Worm (Caenorhabditis elegans): ENCODE data around the gene rabr-1.

Gene rabr-1

DNA sequence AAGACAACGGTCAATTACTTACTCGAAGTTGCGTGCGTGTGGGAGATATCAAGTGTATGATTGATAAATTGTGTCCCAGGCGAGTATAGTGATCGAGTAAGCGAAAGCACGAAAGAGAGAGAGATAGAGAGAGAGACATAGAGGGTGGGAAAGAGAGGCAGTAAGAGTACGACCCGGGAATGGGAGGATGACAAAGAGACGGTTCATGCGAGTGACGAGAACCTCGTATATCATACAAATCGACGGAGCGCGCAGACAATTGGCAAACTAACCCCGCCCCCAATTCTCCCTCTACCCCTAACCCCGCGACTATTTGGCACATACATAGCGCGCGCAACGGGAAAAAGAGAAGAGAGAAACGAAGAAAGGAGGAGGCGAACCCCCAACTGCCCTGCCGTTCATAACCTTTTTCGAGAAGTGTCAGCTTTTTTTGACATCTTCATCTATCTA is at the start of gene rabr-1:
TSS of gene rabr-1 (plus strand) at position 316 of the 450 bp plus-strand sequence.
- no peak for TF ChIP-seq unc-62 (GFP tag; optimal IDR thresholded peaks at IDR 0.05)

DNA sequence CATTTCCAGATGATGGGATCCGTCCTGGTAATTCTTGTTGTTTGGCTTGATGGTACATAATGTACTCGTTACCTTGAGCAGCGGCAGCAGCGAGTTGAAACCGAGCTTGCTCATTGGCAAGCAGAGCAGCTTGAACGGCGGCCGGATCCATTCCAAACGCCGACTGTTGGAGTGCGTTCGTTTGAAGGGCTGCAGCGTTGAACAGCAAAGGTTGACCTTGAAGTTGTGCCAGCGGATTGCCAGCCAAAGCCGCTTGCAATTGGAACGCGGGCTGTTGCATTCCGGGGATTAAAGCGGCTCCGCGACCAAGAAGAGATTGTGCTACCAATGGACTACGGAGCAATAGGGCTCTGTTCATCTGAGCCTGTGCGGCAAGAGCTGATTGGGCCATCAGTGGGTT is 49.8 kb upstream of the rabr-1 start:
- no peak for TF ChIP-seq unc-62 (GFP tag; optimal IDR thresholded peaks at IDR 0.05)

DNA sequence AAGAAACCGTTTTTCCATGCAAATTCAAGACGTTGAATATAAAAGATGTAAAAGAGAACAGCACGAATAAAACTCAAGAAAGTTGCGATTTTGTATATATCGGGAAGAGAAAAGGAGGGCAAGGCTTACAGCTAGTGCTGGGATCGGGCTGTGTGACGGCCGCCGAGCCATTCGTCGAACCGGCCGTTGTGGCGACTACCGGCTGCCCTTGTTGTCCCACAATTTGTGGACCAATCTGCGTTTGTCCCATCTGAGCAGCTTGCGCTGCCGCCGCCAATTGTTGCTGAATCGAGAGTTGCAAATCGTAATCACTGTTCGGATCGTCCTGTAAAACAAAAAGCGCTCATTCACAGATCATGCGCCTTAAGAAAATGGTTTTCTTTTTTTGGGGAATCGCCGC is 48.8 kb upstream of the rabr-1 start:
- no peak for TF ChIP-seq unc-62 (GFP tag; optimal IDR thresholded peaks at IDR 0.05)

DNA sequence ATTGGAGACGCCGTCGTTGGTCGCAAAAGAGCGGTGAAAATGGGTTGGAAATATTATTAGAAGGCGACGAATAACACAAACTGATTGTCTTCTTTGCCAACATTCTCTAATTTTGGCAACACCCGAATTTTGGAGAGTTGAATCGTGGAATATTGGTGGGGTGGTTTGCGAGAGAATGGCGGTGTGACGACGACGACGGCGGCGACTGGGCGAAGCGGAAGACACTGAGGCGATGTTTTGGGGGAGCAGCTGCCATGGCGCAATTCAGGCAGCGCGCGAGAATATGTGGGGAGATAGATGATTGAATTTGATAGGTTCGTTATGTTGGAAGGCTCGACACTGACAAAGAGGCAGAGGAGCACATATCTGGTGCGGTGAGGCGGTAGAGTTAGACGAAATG is 45.0 kb upstream of the rabr-1 start:
- TF ChIP-seq unc-62 (GFP tag; optimal IDR thresholded peaks at IDR 0.05), result no peak

DNA sequence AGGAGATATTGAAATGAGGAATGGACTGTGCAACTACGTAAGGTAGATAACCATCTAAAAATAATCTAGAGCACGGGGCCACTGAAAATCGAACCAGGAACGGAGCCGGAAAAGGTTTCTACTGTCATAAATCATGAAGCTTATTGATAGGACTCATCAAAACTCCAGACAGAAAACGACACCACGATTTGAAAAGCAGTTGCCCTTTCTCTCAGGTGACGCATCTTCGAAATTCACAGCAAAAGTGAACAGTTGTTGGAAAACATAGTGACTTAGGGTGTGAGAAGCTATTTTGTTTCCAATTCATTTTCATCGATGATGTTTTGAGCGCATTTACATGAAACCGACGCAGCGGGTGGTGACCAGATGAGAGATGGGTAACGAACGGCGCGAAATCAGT is 43.7 kb upstream of the rabr-1 start:
- TF ChIP-seq unc-62 (GFP tag; optimal IDR thresholded peaks at IDR 0.05), result no peak

DNA sequence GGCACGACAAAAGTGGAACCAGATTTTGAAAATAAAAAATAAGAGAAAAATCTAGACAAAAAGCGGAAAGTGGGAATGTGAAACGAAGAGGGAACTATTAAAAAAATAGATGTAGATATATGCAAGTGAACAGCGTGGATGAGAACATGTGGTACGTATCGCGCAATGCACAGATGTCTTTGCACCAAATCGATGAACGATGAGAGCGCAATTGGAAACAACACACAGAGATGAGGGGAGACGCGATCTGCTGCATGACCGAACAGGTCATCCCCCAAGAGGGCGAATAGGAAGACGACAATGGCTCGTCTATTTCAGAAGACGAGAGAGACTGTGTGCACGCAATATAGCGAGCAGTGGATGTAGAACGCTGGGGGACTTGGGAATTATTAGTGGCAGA is 43.3 kb upstream of the rabr-1 start:
- no peak for TF ChIP-seq unc-62 (GFP tag; optimal IDR thresholded peaks at IDR 0.05)

DNA sequence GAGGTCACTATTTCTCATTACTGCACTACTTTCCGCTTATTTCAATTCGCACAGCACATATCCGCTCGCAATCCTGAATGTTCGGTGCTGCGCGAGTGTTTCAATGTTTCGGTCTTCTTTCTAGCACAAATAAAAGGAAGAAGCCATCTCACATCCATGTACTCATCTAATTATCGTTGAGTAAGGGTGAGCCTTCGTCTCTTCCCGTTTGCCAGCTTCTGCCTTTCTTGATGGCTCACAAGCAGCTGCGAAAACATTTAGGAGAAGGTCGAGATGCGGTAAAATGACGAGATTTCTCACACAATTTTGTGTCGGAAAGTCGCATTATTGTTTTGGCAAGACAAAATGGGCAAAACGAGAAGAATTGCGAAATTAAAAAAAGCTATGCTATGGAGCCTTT is 41.1 kb upstream of the rabr-1 start:
- no peak for TF ChIP-seq unc-62 (GFP tag; optimal IDR thresholded peaks at IDR 0.05)

DNA sequence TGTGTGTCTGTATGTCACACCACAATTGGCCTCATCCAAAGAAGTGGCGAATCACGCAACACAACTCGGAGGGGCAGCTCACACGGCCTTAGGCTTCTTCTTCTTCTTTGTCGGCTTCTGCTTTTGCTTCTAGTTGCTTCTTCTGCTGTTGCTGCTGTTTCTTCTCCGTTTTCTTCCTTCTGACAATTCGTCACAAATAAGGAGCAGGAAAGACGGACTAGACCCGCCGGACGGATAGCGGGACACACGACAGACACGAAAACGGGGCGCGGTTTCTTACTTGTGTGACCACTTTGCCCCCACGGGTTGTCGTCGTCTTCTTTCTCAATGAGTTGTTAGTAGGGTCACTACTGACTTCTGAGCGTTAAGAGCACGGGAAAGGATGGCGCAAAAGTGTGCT is 39.8 kb upstream of the rabr-1 start:
- TF ChIP-seq unc-62 (GFP tag; optimal IDR thresholded peaks at IDR 0.05), result no peak

DNA sequence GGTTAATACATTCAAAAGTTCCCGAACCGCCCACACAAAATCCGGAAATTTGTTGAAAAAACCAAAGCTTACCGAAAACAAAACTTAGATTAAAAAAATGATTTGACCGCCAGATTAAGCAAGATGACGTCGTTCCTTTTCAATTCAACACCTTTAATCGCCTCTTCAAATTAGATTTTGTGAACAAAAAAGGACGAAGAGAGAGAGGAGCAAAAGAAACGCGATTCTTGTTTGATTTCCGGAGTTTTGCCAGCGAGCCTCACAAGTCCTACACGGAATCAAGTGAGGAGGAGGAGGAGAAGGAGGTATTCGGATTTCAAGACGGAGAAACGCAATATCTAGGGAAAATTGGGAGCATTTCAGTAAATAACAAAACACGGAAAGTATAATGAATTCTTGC is 38.5 kb upstream of the rabr-1 start:
- TF ChIP-seq unc-62 (GFP tag; optimal IDR thresholded peaks at IDR 0.05), result no peak

DNA sequence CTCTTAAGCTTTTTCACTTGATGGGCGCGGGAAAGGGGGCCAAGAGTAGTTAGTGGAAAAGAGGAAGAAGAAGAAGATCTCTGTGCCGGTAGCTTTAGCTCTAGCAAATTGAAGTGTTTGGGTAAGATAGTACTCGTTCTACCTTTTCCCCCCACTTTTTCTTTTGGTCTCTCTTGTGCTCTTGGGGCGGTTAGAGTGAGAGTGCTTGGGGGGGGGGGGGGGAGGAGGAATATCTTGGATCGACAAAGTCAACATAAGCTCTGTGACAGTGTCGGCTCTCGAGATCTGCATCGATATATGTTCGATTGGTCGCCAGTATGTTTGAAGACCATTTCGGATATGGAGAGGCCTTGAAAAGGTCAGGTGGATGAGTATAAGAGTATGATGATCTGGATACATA is 36.2 kb upstream of the rabr-1 start, which contains the start of gene fox-1:
TSS of gene fox-1 (minus strand) at position 101 of the 400 bp plus-strand sequence.
- TF ChIP-seq unc-62 (GFP tag; optimal IDR thresholded peaks at IDR 0.05), result no peak

DNA sequence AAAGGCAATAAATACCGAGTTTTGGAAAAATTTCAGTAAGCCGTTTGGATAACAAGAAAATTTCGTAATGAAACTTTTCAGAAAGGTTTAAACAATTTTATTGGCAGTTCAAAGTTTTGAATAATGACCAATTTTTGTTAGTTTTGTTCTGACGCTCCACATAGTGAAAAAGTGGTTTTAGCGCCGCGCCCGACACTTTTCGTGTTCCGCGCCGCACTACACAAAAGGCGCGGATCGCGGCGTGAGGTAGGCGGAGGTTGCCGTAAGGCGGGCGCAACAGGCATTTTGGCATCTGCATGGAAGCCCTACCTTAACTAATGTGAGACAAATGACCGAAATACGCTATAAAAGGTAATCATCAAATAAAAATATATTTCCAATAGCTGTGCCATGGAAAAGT is 34.2 kb upstream of the rabr-1 start:
- no peak for TF ChIP-seq unc-62 (GFP tag; optimal IDR thresholded peaks at IDR 0.05)

DNA sequence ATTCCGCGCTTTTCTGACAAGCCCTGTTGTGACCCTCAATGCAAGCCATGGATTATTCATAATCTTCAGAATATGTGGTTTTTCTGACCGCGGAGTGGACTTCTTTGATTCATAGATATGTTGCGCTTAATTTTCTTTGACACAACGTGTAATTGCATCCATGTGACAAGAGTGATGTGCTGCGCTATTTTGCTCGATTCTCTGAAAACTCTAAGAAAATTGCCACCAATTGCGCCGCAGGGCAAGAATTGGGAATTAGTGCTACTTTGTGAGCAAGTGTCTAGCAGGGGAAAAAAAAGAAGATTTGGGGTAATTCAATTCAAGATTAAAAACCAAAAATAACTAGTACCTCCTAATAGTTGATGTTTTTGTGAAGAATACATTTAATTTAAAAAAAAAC is 31.9 kb upstream of the rabr-1 start:
- TF ChIP-seq unc-62 (GFP tag; optimal IDR thresholded peaks at IDR 0.05), result no peak

DNA sequence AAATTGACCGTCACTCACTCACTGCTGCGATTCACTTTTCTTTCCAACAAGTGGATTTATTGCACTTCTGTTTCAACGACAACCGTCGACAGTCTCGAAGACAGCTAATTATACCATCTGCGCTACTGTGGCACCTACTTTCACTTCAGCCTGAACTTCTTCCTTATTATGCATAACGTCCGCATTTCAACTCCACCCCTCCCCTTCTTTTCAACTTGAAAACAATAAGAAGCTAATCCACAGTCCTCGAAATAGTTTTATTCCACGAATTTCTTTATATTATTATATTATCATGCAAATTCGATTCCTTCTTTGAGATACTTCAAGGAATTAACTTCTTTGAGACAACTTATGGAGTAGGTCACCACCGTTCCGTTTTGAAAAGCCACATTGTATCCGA is 24.7 kb upstream of the rabr-1 start, which contains the start of gene R04B3.1:
TSS of gene R04B3.1 (minus strand) at position 101 of the 400 bp plus-strand sequence.
- no peak for TF ChIP-seq unc-62 (GFP tag; optimal IDR thresholded peaks at IDR 0.05)

DNA sequence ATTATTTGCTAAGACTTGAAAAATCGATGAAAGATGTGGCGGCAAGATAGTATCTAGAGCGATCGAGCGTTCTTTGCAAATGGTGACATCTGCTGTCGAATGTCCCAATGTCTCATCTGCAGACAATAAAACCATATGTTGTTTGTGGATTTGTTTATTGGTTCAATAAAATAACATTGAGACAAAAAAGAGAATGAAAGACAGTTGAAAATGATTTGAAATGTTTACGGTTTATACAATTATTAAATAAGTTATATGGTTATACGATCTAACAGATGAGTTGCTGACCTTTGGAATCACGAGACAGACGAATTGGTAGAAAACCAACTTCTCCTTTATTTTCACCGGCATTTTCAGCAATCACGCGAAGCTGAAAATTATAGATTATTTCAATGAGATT is 22.4 kb upstream of the rabr-1 start, which contains the start of gene R04B3.2:
TSS of gene R04B3.2 (minus strand) at position 101 of the 400 bp plus-strand sequence.
- no peak for TF ChIP-seq unc-62 (GFP tag; optimal IDR thresholded peaks at IDR 0.05)

DNA sequence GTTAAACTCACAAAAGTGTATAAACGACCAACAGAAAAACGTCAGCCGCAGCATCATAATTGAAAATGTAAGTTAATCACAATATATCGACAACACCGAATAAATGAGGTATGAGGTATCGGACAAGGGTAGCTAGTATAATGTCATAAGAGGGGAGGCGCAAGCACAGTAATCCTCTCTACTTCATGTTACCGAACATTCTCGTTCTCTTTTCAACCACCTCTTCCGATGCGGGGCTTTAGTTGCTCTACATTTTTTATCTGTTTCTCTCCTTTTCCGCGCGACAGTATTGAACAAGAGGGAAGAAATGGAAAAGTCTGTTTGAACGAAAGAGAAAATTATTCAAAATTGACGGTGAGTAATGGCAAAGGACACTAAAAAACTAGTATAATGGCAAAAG is 20.1 kb upstream of the rabr-1 start, which contains the start of gene R04B3.3:
TSS of gene R04B3.3 (minus strand) at position 101 of the 400 bp plus-strand sequence.
- no peak for TF ChIP-seq unc-62 (GFP tag; optimal IDR thresholded peaks at IDR 0.05)

DNA sequence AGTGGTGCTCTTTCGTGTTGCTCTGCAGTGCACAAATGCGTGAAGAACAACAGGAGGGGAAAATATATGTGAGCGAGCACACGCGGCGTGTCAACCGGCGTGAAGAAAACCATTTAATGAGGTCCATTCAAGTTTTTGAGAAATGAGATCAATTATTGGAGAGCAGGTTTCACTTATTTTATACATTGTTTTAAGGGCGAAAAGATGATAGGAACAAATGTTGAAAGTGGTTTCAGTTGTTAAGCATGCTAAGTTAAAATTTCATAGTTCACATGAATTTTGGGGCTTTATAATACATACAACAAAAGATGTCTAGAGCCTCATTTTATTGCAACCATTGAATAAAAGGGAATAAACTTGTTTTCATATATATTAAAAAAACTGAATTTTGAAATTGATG is 17.2 kb upstream of the rabr-1 start, which contains the start of gene K02E10.5:
TSS of gene K02E10.5 (minus strand) at position 101 of the 400 bp plus-strand sequence.
- no peak for TF ChIP-seq unc-62 (GFP tag; optimal IDR thresholded peaks at IDR 0.05)

DNA sequence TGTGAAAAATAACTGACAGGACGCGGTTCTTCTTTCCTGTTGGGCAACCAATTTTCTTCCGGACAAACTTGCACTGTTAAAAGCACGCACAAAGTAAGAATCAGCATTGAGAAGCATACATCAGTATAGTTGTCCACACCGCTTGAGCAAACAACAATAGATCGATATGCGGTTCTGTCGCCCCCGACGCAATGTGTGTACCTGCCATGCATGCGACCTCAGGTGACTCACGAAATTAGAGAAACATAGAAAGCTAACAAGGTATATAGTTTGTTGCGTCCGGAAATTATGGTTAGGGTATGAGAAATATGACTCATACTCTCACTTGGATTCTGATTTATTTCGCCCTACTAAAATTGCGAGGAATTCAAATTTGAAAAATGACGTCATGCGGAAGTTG is 13.4 kb upstream of the rabr-1 start, which contains the start of gene K02E10.6:
TSS of gene K02E10.6 (minus strand) at position 149 of the 400 bp plus-strand sequence.
- TF ChIP-seq unc-62 (GFP tag; optimal IDR thresholded peaks at IDR 0.05), result no peak

DNA sequence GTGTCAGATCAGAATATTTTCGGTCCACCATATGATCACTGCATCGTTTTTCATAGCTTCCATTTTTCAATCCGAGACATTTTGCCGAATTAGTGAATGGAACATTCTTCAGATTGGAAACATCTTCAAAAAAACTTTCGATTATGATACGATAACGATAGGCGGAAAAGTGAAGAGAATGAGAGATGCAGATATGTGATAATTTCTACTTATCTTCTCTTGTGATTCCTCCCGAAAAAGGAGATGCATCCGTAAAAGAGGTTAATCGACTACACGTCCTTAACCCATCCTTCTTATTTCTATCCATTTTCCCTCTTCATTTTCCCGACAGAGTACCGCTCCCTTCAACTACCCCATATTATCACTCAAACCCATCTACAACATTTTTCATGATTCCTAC is 12.9 kb upstream of the rabr-1 start, which contains the start of gene K02E10.4:
TSS of gene K02E10.4 (plus strand) at position 186 of the 400 bp plus-strand sequence.
- no peak for TF ChIP-seq unc-62 (GFP tag; optimal IDR thresholded peaks at IDR 0.05)
